Worm (Caenorhabditis elegans): ENCODE measurements around the gene ZK218.4.

ZK218.4 gene

ce11 chrV:17089931-17090429 is 8.7 kb upstream of the ZK218.4 start, which contains the start of gene srh-237:
Gene srh-237, plus strand, starts transcription at chrV:17090379.
- TF ChIP-seq fos-1 (tag; optimal IDR thresholded peaks at IDR 0.05): peak; percentile 68
- TF ChIP-seq egl-27 (tag; optimal IDR thresholded peaks at IDR 0.05): no peak
- no peak for TF ChIP-seq nhr-12 (tag; optimal IDR thresholded peaks at IDR 0.05)
- no peak for TF ChIP-seq nhr-129 (tag; optimal IDR thresholded peaks at IDR 0.05)
- TF ChIP-seq nhr-11 (tag; optimal IDR thresholded peaks at IDR 0.05): no peak

- no peak for TF ChIP-seq nhr-10 (tag; optimal IDR thresholded peaks at IDR 0.05)
- no peak for TF ChIP-seq ceh-16 (tag; optimal IDR thresholded peaks at IDR 0.05)
- no peak for TF ChIP-seq F13H6.1 (tag; optimal IDR thresholded peaks at IDR 0.05)
Measured at ce11 chrV:17092262-17092661, 6.4 kb upstream of the ZK218.4 start, which contains the start of gene ZK218.1. Gene ZK218.1, plus strand, starts transcription at chrV:17092562.

- TF ChIP-seq ztf-1 (GFP tag; conservative IDR thresholded peaks at IDR 0.05) (no peak), snpc-4 (tag; optimal IDR thresholded peaks at IDR 0.05) (no peak), ZK546.5 (tag; optimal IDR thresholded peaks at IDR 0.05) (no peak), fos-1 (tag; optimal IDR thresholded peaks at IDR 0.05) (no peak), lsy-2 (tag; optimal IDR thresholded peaks at IDR 0.05) (no peak), gmeb-1 (tag; optimal IDR thresholded peaks at IDR 0.05) (no peak), nhr-10 (tag; optimal IDR thresholded peaks at IDR 0.05) (no peak), nhr-23 (tag; optimal IDR thresholded peaks at IDR 0.05) (no peak), aly-2 (tag; optimal IDR thresholded peaks at IDR 0.05) (no peak)
Measured at ce11 chrV:17094568-17094967, 4.1 kb upstream of the ZK218.4 start.

- TF ChIP-seq R02D3.7 (tag; optimal IDR thresholded peaks at IDR 0.05) (no peak), egl-27 (tag; optimal IDR thresholded peaks at IDR 0.05) (no peak), alr-1 (tag; optimal IDR thresholded peaks at IDR 0.05) (no peak), C34F6.9 (tag; optimal IDR thresholded peaks at IDR 0.05) (no peak), ztf-1 (GFP tag; conservative IDR thresholded peaks at IDR 0.05) (no peak), nhr-25 (tag; optimal IDR thresholded peaks at IDR 0.05) (no peak)
Measured at ce11 chrV:17100829-17101228, 2.2 kb downstream of the ZK218.4 start, which contains the start of gene ZK218.5. Gene ZK218.5, plus strand, starts transcription at chrV:17101129.

- TF ChIP-seq lin-13 (GFP tag; optimal IDR thresholded peaks at IDR 0.05) (no peak), nhr-6 (tag; optimal IDR thresholded peaks at IDR 0.05) (no peak), mab-5 (tag; optimal IDR thresholded peaks at IDR 0.05) (no peak), dmd-4 (tag; optimal IDR thresholded peaks at IDR 0.05) (no peak), ceh-16 (tag; optimal IDR thresholded peaks at IDR 0.05) (no peak), nhr-25 (tag; optimal IDR thresholded peaks at IDR 0.05) (no peak)
Measured at ce11 chrV:17104527-17104926, 5.9 kb downstream of the ZK218.4 start, which contains the start of gene nhr-248. Gene nhr-248, minus strand, starts transcription at chrV:17104627.

- no peak for TF ChIP-seq fos-1 (tag; optimal IDR thresholded peaks at IDR 0.05)
- TF ChIP-seq sma-9 (GFP tag; optimal IDR thresholded peaks at IDR 0.05): no peak
- no peak for TF ChIP-seq sma-9 (tag; optimal IDR thresholded peaks at IDR 0.05)
- TF ChIP-seq mab-5 (tag; optimal IDR thresholded peaks at IDR 0.05): no peak
- TF ChIP-seq lin-39 (tag; optimal IDR thresholded peaks at IDR 0.05): no peak
- no peak for TF ChIP-seq blmp-1 (tag; optimal IDR thresholded peaks at IDR 0.05; ENCODE audit: insufficient read depth)
- no peak for TF ChIP-seq unc-55 (GFP tag; optimal IDR thresholded peaks at IDR 0.05)
- no peak for TF ChIP-seq aly-2 (tag; optimal IDR thresholded peaks at IDR 0.05)
- no peak for TF ChIP-seq elt-3 (tag; optimal IDR thresholded peaks at IDR 0.05)
- no peak for TF ChIP-seq nhr-21 (tag; optimal IDR thresholded peaks at IDR 0.05)
Measured at ce11 chrV:17105483-17105882, 6.8 kb downstream of the ZK218.4 start, which contains the start of gene ZK218.7. Gene ZK218.7, plus strand, starts transcription at chrV:17105783.

ce11 chrV:17108310-17108709 is 9.7 kb downstream of the ZK218.4 start, which contains the start of gene ZK218.11:
Gene ZK218.11, minus strand, starts transcription at chrV:17108410.
- TF ChIP-seq nhr-129 (tag; optimal IDR thresholded peaks at IDR 0.05) (no peak), blmp-1 (tag; optimal IDR thresholded peaks at IDR 0.05; ENCODE audit: insufficient read depth) (no peak), crh-2 (tag; optimal IDR thresholded peaks at IDR 0.05) (no peak), nhr-11 (tag; optimal IDR thresholded peaks at IDR 0.05) (no peak), sma-3 (GFP tag; optimal IDR thresholded peaks at IDR 0.05) (no peak), R02D3.7 (tag; optimal IDR thresholded peaks at IDR 0.05) (no peak), unc-55 (GFP tag; optimal IDR thresholded peaks at IDR 0.05) (no peak)
